Worm (Caenorhabditis elegans) whole organism, midembryonic: ENCODE measurements around the gene cox-6B.
A peak's percentile ranks its signal among the peaks of the same experiment; 100 is the strongest.

Source experiments
- T22C8.4 ChIP-seq: fragments of 200-800 bp; sonication (Bioruptor generic); IDR thresholded peaks from 2 replicates; pipeline ENCODE4 v1.3.6; 2022; ENCODE audit warnings: missing genetic modification characterization, missing compliant biosample characterization
- cog-1 ChIP-seq: sonication (generic microtip); optimal IDR thresholded peaks from 2 replicates; lab custom pipeline; 2016; ENCODE audit warnings: missing genetic modification characterization, missing compliant biosample characterization
- flt-1 ChIP-seq: fragments of 200-800 bp; sonication (Bioruptor generic); IDR thresholded peaks from 2 replicates; pipeline ENCODE4 v1.3.6; 2022; ENCODE audit warnings: missing genetic modification characterization, missing compliant biosample characterization
- klf-2 ChIP-seq: fragments of 200-800 bp; sonication (Bioruptor generic); conservative IDR thresholded peaks from 2 replicates; pipeline ENCODE4 v1.3.6; 2022; ENCODE audit warnings: missing genetic modification reagents, missing genetic modification characterization, missing compliant biosample characterization
- med-1 ChIP-seq: sonication (generic microtip); optimal IDR thresholded peaks from 2 replicates; lab custom pipeline; 2017; ENCODE audit warnings: missing genetic modification characterization, mild to moderate bottlenecking, missing compliant biosample characterization, antibody characterized with exemption, missing genetic modification reagents; ENCODE audit not compliant: insufficient read depth
- ref-1 ChIP-seq: fragments of 200-800 bp; sonication (Bioruptor generic); conservative IDR thresholded peaks from 2 replicates; pipeline ENCODE4 v1.3.6; 2022; ENCODE audit warnings: missing genetic modification reagents, missing genetic modification characterization, missing compliant biosample characterization
- tab-1 ChIP-seq: fragments of 200-800 bp; sonication (Bioruptor generic); IDR thresholded peaks from 2 replicates; pipeline ENCODE4 v1.3.6; 2022; ENCODE audit warnings: missing genetic modification characterization, missing compliant biosample characterization
- ztf-23 ChIP-seq: fragments of 200-800 bp; sonication (Bioruptor generic); IDR thresholded peaks from 2 replicates; pipeline ENCODE4 v1.3.6; 2022; ENCODE audit warnings: missing genetic modification reagents, missing genetic modification characterization, missing compliant biosample characterization
- ztf-29 ChIP-seq: fragments of 200-800 bp; sonication (Bioruptor generic); IDR thresholded peaks from 2 replicates; pipeline ENCODE4 v1.3.6; 2022; ENCODE audit warnings: missing genetic modification reagents, missing genetic modification characterization, missing compliant biosample characterization

Gene cox-6B

DNA sequence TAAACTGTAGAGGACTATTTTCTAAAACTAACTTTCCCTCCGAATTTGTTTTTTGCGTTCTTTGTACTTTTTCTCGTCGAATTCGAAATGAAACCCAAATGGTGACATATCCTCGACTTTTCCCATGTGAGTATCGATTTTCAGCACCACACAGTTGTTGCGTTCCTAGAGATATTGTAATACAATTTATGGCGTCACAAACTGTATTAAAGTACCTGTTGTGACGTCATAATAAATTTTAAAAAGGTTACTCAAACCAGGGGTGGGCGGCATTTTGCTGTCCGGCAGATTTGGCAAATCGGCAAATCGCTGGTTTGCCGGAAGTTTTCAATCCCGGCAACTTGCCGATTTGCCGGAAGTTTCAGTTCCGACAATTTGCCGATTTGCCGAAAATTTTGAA lies 101.3 kb downstream of the cox-6B start:
- no peak for TF ChIP-seq T22C8.4 (GFP tag; lab: Robert Waterston, UW)
- TF ChIP-seq tab-1 (GFP tag; lab: Robert Waterston, UW) = 0 out of 2 replicates have a peak, but pooled peaks have one; percentile 33

DNA sequence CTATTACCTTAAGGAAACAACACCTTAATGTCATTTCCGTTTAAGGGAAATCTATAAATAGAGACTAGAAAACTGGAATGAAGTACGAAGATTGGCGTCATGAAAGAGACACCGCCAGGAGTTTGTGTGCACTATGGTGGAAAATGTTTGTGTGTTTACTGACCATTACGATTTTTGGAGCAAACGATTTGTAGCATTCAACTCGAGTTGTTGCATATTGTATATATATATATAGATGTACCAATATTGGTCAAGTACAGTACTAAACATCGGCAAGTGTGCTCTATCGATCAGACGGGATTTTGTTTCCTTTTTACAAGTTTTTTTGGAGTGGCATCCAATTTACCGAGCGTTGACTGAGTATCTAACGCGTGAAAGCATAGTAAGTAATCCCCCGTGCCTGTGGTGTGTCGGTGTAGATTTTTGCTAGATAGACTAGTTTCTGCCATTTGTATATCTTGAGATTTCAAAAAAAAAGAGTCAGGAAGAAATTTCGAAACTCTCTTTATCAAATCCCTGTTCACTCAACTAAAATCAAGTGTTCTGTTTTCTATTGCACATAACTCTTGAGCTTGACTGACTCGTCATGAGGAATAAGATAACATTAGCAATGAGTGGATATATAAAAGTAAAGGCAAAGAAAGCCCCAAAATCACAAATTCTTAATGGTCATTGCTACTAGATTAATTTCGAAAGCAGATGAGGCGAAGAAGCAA lies 102.5 kb downstream of the cox-6B start, which contains the start of the genes twk-45 and Y71H2AM.25:
Gene twk-45 (minus strand): TSS at position 101 of the 716 bp plus-strand sequence.
Gene Y71H2AM.25 (plus strand): TSS at position 666 of the 716 bp plus-strand sequence.
- TF ChIP-seq T22C8.4 (GFP tag; lab: Robert Waterston, UW) (no peak), flt-1 (GFP tag; lab: Robert Waterston, UW) (no peak), ref-1 (GFP tag; lab: Robert Waterston, UW) (no peak), klf-2 (GFP tag; lab: Robert Waterston, UW) (no peak), cog-1 (tag; lab: Kevin White, UChicago) (no peak), tab-1 (GFP tag; lab: Robert Waterston, UW) (no peak), med-1 (GFP tag; lab: Kevin White, UChicago) (no peak), ztf-23 (GFP tag; lab: Robert Waterston, UW) (no peak), ztf-29 (GFP tag; lab: Robert Waterston, UW) (no peak)

DNA sequence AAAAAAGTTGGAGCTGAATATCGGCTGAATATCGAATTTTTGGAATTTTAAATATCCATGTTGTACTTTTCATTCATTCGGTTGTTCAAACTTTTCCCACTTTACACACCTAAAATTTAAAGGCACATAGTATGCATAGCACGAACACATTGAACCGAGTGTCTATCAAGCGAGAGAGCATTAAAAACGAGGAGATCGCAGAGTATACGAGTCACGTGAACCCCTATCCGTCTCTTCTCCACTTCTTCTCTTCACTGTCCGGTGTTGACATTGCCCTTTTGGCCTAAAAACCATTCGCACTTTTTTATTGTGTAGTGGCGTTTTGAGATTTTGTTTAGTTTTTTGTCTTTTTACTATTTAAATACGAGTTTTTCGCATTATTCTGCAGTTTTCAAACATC lies 105.0 kb downstream of the cox-6B start:
- TF ChIP-seq med-1 (GFP tag; lab: Kevin White, UChicago) (no peak), flt-1 (GFP tag; lab: Robert Waterston, UW) (no peak), ztf-23 (GFP tag; lab: Robert Waterston, UW) (no peak), ref-1 (GFP tag; lab: Robert Waterston, UW) (no peak), T22C8.4 (GFP tag; lab: Robert Waterston, UW) (no peak), klf-2 (GFP tag; lab: Robert Waterston, UW) (no peak)

DNA sequence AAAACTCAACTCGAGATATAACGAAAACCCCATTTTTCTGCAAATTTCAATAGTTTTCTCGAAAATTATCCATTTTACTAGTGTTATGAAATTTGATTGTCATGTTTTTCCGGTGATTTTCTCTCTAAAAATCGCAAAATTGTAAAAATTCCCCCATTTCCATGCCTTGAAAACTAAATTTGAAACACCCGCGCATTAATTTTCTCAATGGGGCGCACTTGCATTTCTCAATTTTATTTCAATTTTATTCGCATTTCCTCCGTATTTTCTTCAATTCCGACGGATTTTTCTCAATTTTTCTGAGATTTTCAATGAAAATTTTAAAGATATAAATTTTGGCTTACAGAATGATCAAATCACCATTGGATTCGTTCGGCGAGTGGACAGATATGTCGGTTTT lies 105.6 kb downstream of the cox-6B start, which contains the start of gene Y71H2AM.3:
Gene Y71H2AM.3 (plus strand): TSS at position 347 of the 400 bp plus-strand sequence.
- no peak for TF ChIP-seq tab-1 (GFP tag; lab: Robert Waterston, UW)
- TF ChIP-seq med-1 (GFP tag; lab: Kevin White, UChicago) = no peak
- no peak for TF ChIP-seq ref-1 (GFP tag; lab: Robert Waterston, UW)
- TF ChIP-seq ztf-23 (GFP tag; lab: Robert Waterston, UW) = no peak
- TF ChIP-seq T22C8.4 (GFP tag; lab: Robert Waterston, UW) = no peak
- TF ChIP-seq ztf-29 (GFP tag; lab: Robert Waterston, UW) = no peak
- TF ChIP-seq klf-2 (GFP tag; lab: Robert Waterston, UW) = no peak
- TF ChIP-seq flt-1 (GFP tag; lab: Robert Waterston, UW) = no peak
- TF ChIP-seq cog-1 (tag; lab: Kevin White, UChicago) = no peak

DNA sequence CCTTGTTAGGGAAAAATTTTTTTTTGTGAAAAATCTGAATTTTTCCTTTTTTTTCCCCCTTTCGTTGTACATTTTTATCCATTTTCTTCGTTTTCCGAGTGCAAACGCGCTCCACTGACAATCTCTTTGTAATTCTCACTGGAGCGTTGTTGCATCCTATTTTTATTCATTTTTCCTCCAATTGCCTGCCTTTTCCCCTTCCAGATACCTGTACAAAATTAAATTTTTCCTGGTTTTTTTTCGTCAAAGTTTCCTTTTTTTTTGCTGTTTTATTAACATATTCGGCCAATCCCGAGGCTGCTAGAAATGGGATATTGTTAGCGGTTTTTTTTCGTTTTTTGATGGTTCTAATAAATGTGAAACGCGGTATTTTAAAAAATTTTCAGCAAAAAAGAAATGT lies 111.9 kb downstream of the cox-6B start:
- TF ChIP-seq med-1 (GFP tag; lab: Kevin White, UChicago) = no peak
- no peak for TF ChIP-seq tab-1 (GFP tag; lab: Robert Waterston, UW)
- no peak for TF ChIP-seq T22C8.4 (GFP tag; lab: Robert Waterston, UW)
- no peak for TF ChIP-seq flt-1 (GFP tag; lab: Robert Waterston, UW)
- TF ChIP-seq ref-1 (GFP tag; lab: Robert Waterston, UW) = no peak
- TF ChIP-seq cog-1 (tag; lab: Kevin White, UChicago) = no peak
- no peak for TF ChIP-seq klf-2 (GFP tag; lab: Robert Waterston, UW)
- TF ChIP-seq ztf-29 (GFP tag; lab: Robert Waterston, UW) = no peak

- TF ChIP-seq klf-2 (GFP tag; lab: Robert Waterston, UW) = no peak
- no peak for TF ChIP-seq cog-1 (tag; lab: Kevin White, UChicago)
- no peak for TF ChIP-seq ztf-23 (GFP tag; lab: Robert Waterston, UW)
- no peak for TF ChIP-seq med-1 (GFP tag; lab: Kevin White, UChicago)
- TF ChIP-seq T22C8.4 (GFP tag; lab: Robert Waterston, UW) = no peak
- no peak for TF ChIP-seq ref-1 (GFP tag; lab: Robert Waterston, UW)
- TF ChIP-seq ztf-29 (GFP tag; lab: Robert Waterston, UW) = no peak
- no peak for TF ChIP-seq tab-1 (GFP tag; lab: Robert Waterston, UW)
- TF ChIP-seq flt-1 (GFP tag; lab: Robert Waterston, UW) = no peak
These were observed 115.6 kb downstream of the cox-6B start, which contains the start of gene tufm-1 for ce11 chrIII:2814919-2815554. tufm-1 (minus strand) TSS chrIII:2814969.

DNA sequence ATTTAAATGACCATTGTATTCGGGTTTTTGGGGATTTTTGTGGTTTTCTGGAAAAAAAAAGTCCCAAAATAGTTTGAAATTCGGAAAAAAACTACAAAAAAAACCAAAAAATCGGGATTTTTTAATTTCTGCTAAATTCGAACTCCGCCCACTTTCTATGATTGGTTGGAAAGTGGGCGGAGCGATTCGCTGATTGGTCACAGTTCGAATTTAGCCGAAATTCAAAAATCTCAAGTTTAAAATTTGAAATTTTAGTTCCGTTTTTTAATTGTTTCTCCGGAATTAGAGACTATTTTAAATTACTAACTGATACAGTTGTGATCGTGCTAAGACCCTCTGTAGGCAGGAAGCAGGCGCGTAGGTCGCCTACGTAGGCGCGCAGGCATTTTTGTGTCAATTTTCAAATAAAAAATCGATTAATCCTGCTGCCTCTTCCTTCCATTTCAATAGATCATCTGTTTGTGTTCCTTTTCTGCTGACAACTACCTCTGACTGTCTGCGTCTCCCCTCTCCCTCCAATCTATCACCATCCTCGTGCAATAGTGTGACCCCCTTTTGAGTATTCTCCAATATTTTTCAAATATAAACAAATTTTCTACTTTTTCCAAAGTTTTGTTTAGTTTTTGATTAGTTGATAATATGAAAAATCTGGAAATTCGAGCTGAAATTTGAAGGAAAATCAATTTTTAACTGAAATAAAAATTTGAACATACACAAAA lies 116.9 kb downstream of the cox-6B start:
- TF ChIP-seq cog-1 (tag; lab: Kevin White, UChicago) = no peak
- TF ChIP-seq ref-1 (GFP tag; lab: Robert Waterston, UW) = no peak
- TF ChIP-seq med-1 (GFP tag; lab: Kevin White, UChicago) = no peak
- no peak for TF ChIP-seq T22C8.4 (GFP tag; lab: Robert Waterston, UW)
- no peak for TF ChIP-seq tab-1 (GFP tag; lab: Robert Waterston, UW)
- TF ChIP-seq flt-1 (GFP tag; lab: Robert Waterston, UW) = no peak
- TF ChIP-seq ztf-29 (GFP tag; lab: Robert Waterston, UW) = no peak
- TF ChIP-seq klf-2 (GFP tag; lab: Robert Waterston, UW) = no peak
- TF ChIP-seq ztf-23 (GFP tag; lab: Robert Waterston, UW) = no peak

DNA sequence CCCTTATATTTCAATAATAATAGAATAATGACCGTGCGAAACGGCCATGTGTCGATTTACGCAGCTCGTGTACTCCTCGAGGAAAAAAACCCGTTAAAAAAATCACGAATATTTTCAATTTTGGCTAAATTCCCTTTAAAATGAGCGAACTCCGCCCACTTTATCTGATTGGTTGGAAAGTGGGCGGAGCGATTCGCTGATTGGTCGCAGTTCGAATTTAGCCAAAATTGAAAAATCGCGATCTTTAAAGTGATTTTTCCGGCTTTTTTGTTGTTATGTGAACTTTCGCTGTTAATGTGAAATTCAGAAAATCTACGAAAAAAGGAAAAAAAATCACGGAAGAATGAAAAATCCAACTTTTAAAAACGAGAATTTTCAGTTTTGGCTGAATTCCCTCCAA lies 118.4 kb downstream of the cox-6B start:
- TF ChIP-seq med-1 (GFP tag; lab: Kevin White, UChicago) = no peak
- no peak for TF ChIP-seq T22C8.4 (GFP tag; lab: Robert Waterston, UW)
- no peak for TF ChIP-seq ztf-29 (GFP tag; lab: Robert Waterston, UW)
- no peak for TF ChIP-seq cog-1 (tag; lab: Kevin White, UChicago)
- no peak for TF ChIP-seq ztf-23 (GFP tag; lab: Robert Waterston, UW)
- TF ChIP-seq tab-1 (GFP tag; lab: Robert Waterston, UW) = no peak
- no peak for TF ChIP-seq flt-1 (GFP tag; lab: Robert Waterston, UW)
- no peak for TF ChIP-seq ref-1 (GFP tag; lab: Robert Waterston, UW)
- TF ChIP-seq klf-2 (GFP tag; lab: Robert Waterston, UW) = no peak
